Fruit fly (Drosophila melanogaster): ENCODE measurements around the gene nudE.

- no peak for TF ChIP-seq pan (optimal IDR thresholded peaks at IDR 0.05)
- no peak for TF ChIP-seq usp (GFP tag; optimal IDR thresholded peaks at IDR 0.05)
Observed at dm6 chr3L:9899046-9899659, at the start of gene nudE.

All from whole organism.